Worm (Caenorhabditis elegans) whole organism, L3 larva: Measurements from ENCODE around the gene C10B5.3.

Experiments
- ZK546.5 ChIP-seq: sonication (generic microtip); optimal IDR thresholded peaks from 2 replicates; lab custom pipeline; 2017; ENCODE audit warnings: missing biosample characterization, missing genetic modification characterization
- ama-1 ChIP-seq: fragments of 150-350 bp; optimal IDR thresholded peaks from 2 replicates; lab custom pipeline; 2018
- ceh-16 ChIP-seq: sonication (generic microtip); optimal IDR thresholded peaks from 2 replicates; lab custom pipeline; 2017; ENCODE audit warnings: missing biosample characterization, missing genetic modification characterization
- ceh-28 ChIP-seq: fragments of 150-350 bp; optimal IDR thresholded peaks from 2 replicates; lab custom pipeline; 2014; ENCODE audit warnings: missing biosample characterization, missing genetic modification reagents, missing genetic modification characterization
- egl-5 ChIP-seq: fragments of 150-350 bp; optimal IDR thresholded peaks from 2 replicates; lab custom pipeline; 2017; ENCODE audit warnings: missing biosample characterization, missing genetic modification reagents, missing genetic modification characterization, inconsistent platforms
- elt-1 ChIP-seq: fragments of 150-350 bp; optimal IDR thresholded peaks from 2 replicates; lab custom pipeline; 2014; ENCODE audit warnings: missing biosample characterization, missing genetic modification characterization
- elt-2 ChIP-seq: sonication (generic microtip); optimal IDR thresholded peaks from 2 replicates; lab custom pipeline; 2016; ENCODE audit warnings: missing genetic modification reagents, mild to moderate bottlenecking, missing genetic modification characterization, missing compliant biosample characterization
- fkh-10 ChIP-seq: sonication (generic microtip); optimal IDR thresholded peaks from 2 replicates; lab custom pipeline; 2017; ENCODE audit warnings: missing biosample characterization, missing genetic modification reagents, missing genetic modification characterization
- fos-1 ChIP-seq: fragments of 150-350 bp; optimal IDR thresholded peaks from 2 replicates; lab custom pipeline; 2014; ENCODE audit warnings: missing biosample characterization, missing genetic modification characterization
- hmg-11 ChIP-seq: sonication (generic microtip); optimal IDR thresholded peaks from 2 replicates; lab custom pipeline; 2016; ENCODE audit warnings: missing genetic modification characterization, missing compliant biosample characterization
- lin-15B ChIP-seq: fragments of 150-350 bp; optimal IDR thresholded peaks from 2 replicates; lab custom pipeline; 2014; ENCODE audit warnings: missing biosample characterization, missing genetic modification characterization
- lin-39 ChIP-seq: fragments of 150-350 bp; optimal IDR thresholded peaks from 2 replicates; lab custom pipeline; 2018; ENCODE audit warnings: missing biosample characterization, missing genetic modification reagents, missing genetic modification characterization
- lsy-12 ChIP-seq: sonication (generic microtip); optimal IDR thresholded peaks from 2 replicates; lab custom pipeline; 2016; ENCODE audit warnings: mild to moderate bottlenecking, missing genetic modification characterization, missing compliant biosample characterization
- mdl-1 ChIP-seq: fragments of 150-350 bp; optimal IDR thresholded peaks from 2 replicates; lab custom pipeline; 2014; ENCODE audit warnings: missing biosample characterization, missing genetic modification characterization
- mml-1 ChIP-seq: fragments of 150-350 bp; sonication (generic microtip); optimal IDR thresholded peaks from 3 replicates; lab custom pipeline; 2014; ENCODE audit warnings: missing biosample characterization, missing genetic modification characterization
- nfya-1 ChIP-seq: sonication (generic microtip); optimal IDR thresholded peaks from 2 replicates; lab custom pipeline; 2017; ENCODE audit warnings: missing genetic modification characterization, mild to moderate bottlenecking, missing compliant biosample characterization, antibody characterized with exemption, moderate library complexity; ENCODE audit not compliant: insufficient read depth
- nhr-12 ChIP-seq: fragments of 150-350 bp; optimal IDR thresholded peaks from 2 replicates; lab custom pipeline; 2014; ENCODE audit warnings: missing biosample characterization, missing genetic modification characterization
- nhr-23 ChIP-seq: fragments of 150-350 bp; optimal IDR thresholded peaks from 2 replicates; lab custom pipeline; 2014; ENCODE audit warnings: missing biosample characterization, missing genetic modification reagents, missing genetic modification characterization
- nhr-237 ChIP-seq: fragments of 150-350 bp; optimal IDR thresholded peaks from 2 replicates; lab custom pipeline; 2014; ENCODE audit warnings: missing biosample characterization, missing genetic modification characterization
- nhr-25 ChIP-seq: sonication (generic microtip); optimal IDR thresholded peaks from 2 replicates; lab custom pipeline; 2017; ENCODE audit warnings: missing biosample characterization, missing genetic modification characterization
- nhr-28 ChIP-seq: fragments of 150-350 bp; optimal IDR thresholded peaks from 2 replicates; lab custom pipeline; 2014; ENCODE audit warnings: missing biosample characterization, missing genetic modification characterization
- nhr-76 ChIP-seq: fragments of 150-350 bp; sonication (generic microtip); optimal IDR thresholded peaks from 5 replicates; lab custom pipeline; 2014; ENCODE audit warnings: missing biosample characterization, missing genetic modification characterization
- snpc-4 ChIP-seq: fragments of 150-350 bp; optimal IDR thresholded peaks from 2 replicates; lab custom pipeline; 2014; ENCODE audit warnings: missing biosample characterization, missing genetic modification characterization
- unc-39 ChIP-seq: sonication (generic microtip); optimal IDR thresholded peaks from 4 replicates; lab custom pipeline; 2017; ENCODE audit warnings: missing biosample characterization, missing genetic modification characterization
- unc-62 ChIP-seq: fragments of 150-350 bp; sonication (generic microtip); optimal IDR thresholded peaks from 4 replicates; lab custom pipeline; 2014; ENCODE audit warnings: missing biosample characterization, missing genetic modification reagents, missing genetic modification characterization
- zag-1 ChIP-seq: fragments of 150-350 bp; optimal IDR thresholded peaks from 2 replicates; lab custom pipeline; 2014; ENCODE audit warnings: missing biosample characterization, missing genetic modification characterization
- ztf-11 ChIP-seq: fragments of 150-350 bp; optimal IDR thresholded peaks from 2 replicates; lab custom pipeline; 2014; ENCODE audit warnings: missing biosample characterization, missing genetic modification characterization

Gene C10B5.3

DNA sequence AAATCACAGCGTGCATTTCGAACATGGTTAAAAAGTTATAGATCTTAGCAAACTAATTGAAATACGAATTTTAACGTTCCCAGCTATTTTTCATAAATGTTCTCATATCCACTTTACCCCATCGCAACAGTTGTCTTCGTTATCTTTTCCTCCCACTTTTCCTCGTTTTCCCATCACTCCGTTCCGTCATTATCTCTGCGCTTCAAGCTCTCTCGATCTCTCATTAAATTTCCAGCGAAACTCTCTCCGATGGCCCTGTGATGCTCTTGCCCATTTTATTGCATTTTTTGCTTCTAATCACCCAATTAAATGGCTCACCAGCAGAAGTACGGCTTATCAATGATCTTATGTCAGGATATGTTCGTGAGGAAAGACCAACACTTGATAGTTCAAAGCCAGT is 35.5 kb downstream of the C10B5.3 start, which contains the start of gene acr-15:
Gene acr-15, plus strand, starts transcription at position 236 of the 400 bp plus-strand sequence.
- TF ChIP-seq ceh-16 (tag; lab: Kevin White, UChicago) (no peak), egl-5 (tag; lab: Kevin White, UChicago) (peak; percentile 97), mdl-1 (tag; lab: Kevin White, UChicago) (no peak)

DNA sequence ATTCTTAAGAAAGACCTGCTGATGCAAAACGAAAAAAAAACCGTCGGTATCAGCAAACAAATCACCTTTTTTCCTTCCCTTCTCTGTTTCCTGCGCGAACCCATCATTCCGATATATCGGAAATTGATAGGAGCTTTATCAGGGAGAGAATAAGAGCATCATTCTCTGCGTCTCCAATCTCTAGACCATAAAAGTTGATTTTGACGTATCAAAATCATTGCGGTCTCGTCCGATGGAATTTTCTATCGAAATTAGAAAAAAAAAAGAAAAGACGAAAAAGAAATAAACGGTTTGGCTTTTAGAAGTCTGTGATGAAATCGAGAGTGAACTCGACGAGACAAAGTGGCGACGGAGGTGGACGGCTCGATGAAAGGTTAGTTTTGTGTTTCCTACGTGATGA is 39.0 kb downstream of the C10B5.3 start, which contains the start of gene stdh-4:
Gene stdh-4, plus strand, starts transcription at position 301 of the 400 bp plus-strand sequence.
- TF ChIP-seq fos-1 (tag; lab: Kevin White, UChicago) (no peak), nhr-25 (tag; lab: Kevin White, UChicago) (no peak), nhr-23 (tag; lab: Kevin White, UChicago) (no peak), lin-39 (tag; lab: Kevin White, UChicago) (no peak), ZK546.5 (tag; lab: Kevin White, UChicago) (no peak), ama-1 (lab: Kevin White, UChicago) (no peak), hmg-11 (tag; lab: Kevin White, UChicago) (no peak), mml-1 (tag; lab: Kevin White, UChicago) (no peak), unc-39 (tag; lab: Kevin White, UChicago) (no peak)

DNA sequence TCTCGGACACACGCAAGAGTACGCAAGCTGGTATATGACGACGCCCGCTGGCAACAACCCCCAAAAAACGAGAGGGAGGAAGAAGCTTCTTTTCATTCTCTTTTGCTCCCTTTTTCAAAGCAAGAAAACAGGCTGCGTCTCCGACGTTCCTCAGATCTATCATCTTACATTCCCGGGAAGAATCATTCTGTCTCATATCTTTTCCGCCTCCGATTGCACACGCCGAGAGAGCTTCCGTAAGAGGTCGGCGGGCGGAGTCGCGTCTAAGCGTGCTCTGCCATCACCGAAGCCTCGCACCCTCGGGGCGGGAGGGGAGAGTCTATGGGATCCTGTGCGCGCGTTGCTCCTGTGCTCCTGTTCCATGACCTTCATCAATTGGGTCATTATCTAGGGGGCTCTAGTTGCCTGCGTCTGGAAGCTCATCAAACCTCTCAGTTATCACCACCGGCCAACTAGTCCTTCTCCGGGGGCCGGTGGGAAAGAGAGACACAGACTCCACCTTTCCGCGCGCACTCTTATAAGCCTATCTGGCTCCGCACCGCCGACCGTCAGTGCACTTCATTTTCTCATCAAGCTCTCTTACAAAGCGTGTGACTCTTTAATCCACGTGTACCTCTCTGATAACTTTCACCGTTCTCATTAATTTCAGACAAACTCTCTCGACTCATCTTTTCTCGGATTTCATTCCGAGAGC is 42.3 kb downstream of the C10B5.3 start, which contains the start of the genes slc-17.8 and asns-1:
Gene slc-17.8, minus strand, starts transcription at position 51 of the 694 bp plus-strand sequence.
Gene asns-1, plus strand, starts transcription at position 644 of the 694 bp plus-strand sequence.
- TF ChIP-seq egl-5 (tag; lab: Kevin White, UChicago) (no peak), elt-1 (tag; lab: Kevin White, UChicago) (no peak), lin-15B (tag; lab: Kevin White, UChicago) (no peak), nhr-12 (no peak), zag-1 (no peak), nhr-23 (tag; lab: Kevin White, UChicago) (no peak), hmg-11 (tag; lab: Kevin White, UChicago) (no peak), snpc-4 (no peak), mdl-1 (tag; lab: Kevin White, UChicago) (no peak), mml-1 (tag; lab: Kevin White, UChicago) (no peak), nhr-25 (tag; lab: Kevin White, UChicago) (no peak), nhr-76 (tag; lab: Kevin White, UChicago) (no peak), lsy-12 (tag; lab: Kevin White, UChicago) (no peak), ztf-11 (tag; lab: Kevin White, UChicago) (no peak)

DNA sequence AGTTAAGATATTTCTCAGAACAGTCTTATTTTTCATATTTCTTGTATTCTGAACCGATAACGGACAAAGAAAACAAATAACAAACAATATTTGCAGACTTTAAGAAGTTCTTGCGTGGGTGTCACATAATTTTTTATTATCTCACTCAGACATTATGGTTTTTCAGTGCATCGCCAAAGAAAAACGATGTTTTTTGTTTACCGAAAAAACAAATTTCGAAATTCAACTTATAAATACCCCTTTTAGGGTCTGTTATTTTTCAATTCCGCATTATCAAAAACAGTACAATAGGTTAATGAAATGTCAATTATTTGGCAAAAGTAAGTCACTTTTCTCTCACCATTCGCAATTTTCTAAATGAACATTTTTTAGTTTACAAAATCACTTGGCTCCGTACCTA is 50.9 kb downstream of the C10B5.3 start, which contains the start of gene otpl-4:
Gene otpl-4, plus strand, starts transcription at position 301 of the 400 bp plus-strand sequence.
- TF ChIP-seq nhr-28 = no peak
- TF ChIP-seq lsy-12 (tag; lab: Kevin White, UChicago) = no peak
- TF ChIP-seq nfya-1 (tag; lab: Kevin White, UChicago) = no peak
- no peak for TF ChIP-seq nhr-23 (tag; lab: Kevin White, UChicago)
- no peak for TF ChIP-seq elt-2 (tag; lab: Kevin White, UChicago)
- no peak for TF ChIP-seq ZK546.5 (tag; lab: Kevin White, UChicago)
- no peak for TF ChIP-seq nhr-237 (tag; lab: Kevin White, UChicago)
- no peak for TF ChIP-seq unc-62 (GFP tag; lab: Kevin White, UChicago)
- no peak for TF ChIP-seq fkh-10
- TF ChIP-seq hmg-11 (tag; lab: Kevin White, UChicago) = no peak

DNA sequence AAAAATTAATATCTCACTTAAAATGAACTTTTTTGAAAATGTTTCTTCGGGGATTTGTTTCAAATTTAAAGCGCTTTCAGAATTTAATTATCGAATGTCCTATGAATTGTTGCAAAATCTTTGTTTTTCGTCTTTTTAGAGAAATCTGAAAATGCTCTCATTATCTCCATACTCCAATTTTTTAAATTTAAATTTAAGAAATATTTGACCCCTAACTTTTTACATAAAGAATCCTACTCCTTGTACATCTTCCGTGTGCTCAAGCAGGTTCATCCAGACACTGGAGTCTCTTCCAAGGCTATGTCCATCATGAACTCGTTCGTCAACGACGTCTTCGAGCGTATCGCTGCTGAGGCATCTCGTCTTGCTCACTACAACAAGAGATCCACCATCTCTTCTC is 51.8 kb downstream of the C10B5.3 start, which contains the start of gene his-39:
Gene his-39, plus strand, starts transcription at position 301 of the 400 bp plus-strand sequence.
- TF ChIP-seq snpc-4 (no peak), nhr-76 (tag; lab: Kevin White, UChicago) (no peak), nhr-23 (tag; lab: Kevin White, UChicago) (no peak), nfya-1 (tag; lab: Kevin White, UChicago) (no peak), fos-1 (tag; lab: Kevin White, UChicago) (no peak), ceh-28 (tag; lab: Kevin White, UChicago) (no peak), unc-39 (tag; lab: Kevin White, UChicago) (no peak), unc-62 (GFP tag; lab: Kevin White, UChicago) (no peak)
